Worm (Caenorhabditis elegans) whole organism, L3 larva: ENCODE measurements around the gene R05A10.8.

Experiments used
- aly-2 ChIP-seq: fragments of 150-350 bp; optimal IDR thresholded peaks from 2 replicates; lab custom pipeline; 2014; ENCODE audit warnings: missing biosample characterization, missing genetic modification characterization
- nhr-23 ChIP-seq: fragments of 150-350 bp; optimal IDR thresholded peaks from 2 replicates; lab custom pipeline; 2014; ENCODE audit warnings: missing biosample characterization, missing genetic modification reagents, missing genetic modification characterization
- nhr-25 ChIP-seq: sonication (generic microtip); optimal IDR thresholded peaks from 2 replicates; lab custom pipeline; 2017; ENCODE audit warnings: missing biosample characterization, missing genetic modification characterization
- tbx-2 ChIP-seq: sonication (generic microtip); optimal IDR thresholded peaks from 2 replicates; lab custom pipeline; 2016; ENCODE audit warnings: mild to moderate bottlenecking, missing genetic modification characterization, missing compliant biosample characterization

- TF ChIP-seq tbx-2 (tag; lab: Kevin White, UChicago) (no peak), aly-2 (tag; lab: Kevin White, UChicago) (no peak), nhr-23 (no peak), nhr-25 (tag; lab: Kevin White, UChicago) (no peak)
Measured at ce11 chrIV:14186264-14186663, 28.3 kb upstream of the R05A10.8 start.
